Worm (Caenorhabditis elegans): ENCODE data around the gene K09E9.1.
A peak's percentile ranks its signal among the peaks of the same experiment; 100 is the strongest.

The K09E9.1 gene

DNA sequence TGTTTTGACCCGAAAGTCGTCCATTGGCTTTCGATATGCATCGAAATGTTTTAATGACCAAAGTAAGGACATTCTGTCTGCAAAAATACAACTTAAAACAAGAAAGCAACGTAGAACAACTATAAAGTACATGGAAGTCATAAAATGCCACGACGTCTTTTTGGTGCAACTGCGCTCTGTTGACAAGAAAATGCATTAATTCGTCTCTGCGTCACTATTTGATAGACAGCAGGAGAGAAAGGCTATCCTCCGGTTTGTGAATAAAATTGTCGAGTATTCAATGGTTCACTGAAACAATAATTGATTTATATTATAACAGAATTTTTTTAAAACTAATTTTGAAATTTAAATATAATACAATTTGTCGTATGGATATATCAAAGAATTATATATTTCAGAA is 3.9 kb upstream of the K09E9.1 start, which contains the start of gene ergi-3:
TSS of gene ergi-3 (minus strand) at position 311 of the 400 bp plus-strand sequence.
- TF ChIP-seq irx-1 (tag; optimal IDR thresholded peaks at IDR 0.05) (no peak), zag-1 (tag; optimal IDR thresholded peaks at IDR 0.05) (peak; percentile 12), C34B4.2 (tag; optimal IDR thresholded peaks at IDR 0.05) (no peak), swsn-7 (tag; optimal IDR thresholded peaks at IDR 0.05) (peak; percentile 56), unc-62 (GFP tag; optimal IDR thresholded peaks at IDR 0.05) (no peak), nhr-90 (tag; optimal IDR thresholded peaks at IDR 0.05; ENCODE audit: poor library complexity) (peak; percentile 23), fkh-8 (tag; optimal IDR thresholded peaks at IDR 0.05) (peak; percentile 15), lin-15B (tag; optimal IDR thresholded peaks at IDR 0.05) (peak; percentile 58), efl-1 (optimal IDR thresholded peaks at IDR 0.05) (peak; percentile 34 to 51), efl-1 (GFP tag; optimal IDR thresholded peaks at IDR 0.05 in 1 of 2) (peak; percentile 9 to 77), skn-1 (tag; optimal IDR thresholded peaks at IDR 0.05) (peak; percentile 40), fos-1 (tag; optimal IDR thresholded peaks at IDR 0.05) (peak; percentile 28), isw-1 (GFP tag; IDR thresholded peaks at IDR 0.05) (no peak), ztf-4 (tag; optimal IDR thresholded peaks at IDR 0.05) (no peak), mdl-1 (tag; optimal IDR thresholded peaks at IDR 0.05) (peak in 1 of 2 experiments; percentile 60), ceh-8 (GFP tag; optimal IDR thresholded peaks at IDR 0.05) (no peak), pax-3 (tag; optimal IDR thresholded peaks at IDR 0.05) (no peak), nhr-77 (tag; optimal IDR thresholded peaks at IDR 0.05) (peak; percentile 12), lin-13 (GFP tag; optimal IDR thresholded peaks at IDR 0.05) (peak; percentile 27), mep-1 (tag; optimal IDR thresholded peaks at IDR 0.05) (peak; percentile 86), sptf-1 (tag; optimal IDR thresholded peaks at IDR 0.05) (no peak), dpl-1 (GFP tag; optimal IDR thresholded peaks at IDR 0.05) (peak in 2 of 3 experiments; percentile 28 to 57), C16A3.4 (tag; optimal IDR thresholded peaks at IDR 0.05) (peak; percentile 73), unc-98 (GFP tag; IDR thresholded peaks at IDR 0.05) (no peak), lsy-2 (tag; optimal IDR thresholded peaks at IDR 0.05) (peak; percentile 47 to 82), nhr-12 (tag; optimal IDR thresholded peaks at IDR 0.05) (no peak), nhr-11 (tag; optimal IDR thresholded peaks at IDR 0.05) (no peak), hlh-4 (tag; optimal IDR thresholded peaks at IDR 0.05) (no peak), fkh-10 (GFP tag; optimal IDR thresholded peaks at IDR 0.05) (no peak), hpl-2 (GFP tag; optimal IDR thresholded peaks at IDR 0.05) (peak; percentile 35), nhr-20 (tag; optimal IDR thresholded peaks at IDR 0.05) (peak; percentile 64), jun-1 (tag; optimal IDR thresholded peaks at IDR 0.05) (peak; percentile 5), rnt-1 (tag; optimal IDR thresholded peaks at IDR 0.05) (peak; percentile 17), snpc-4 (tag; optimal IDR thresholded peaks at IDR 0.05) (peak; percentile 47), nhr-19 (GFP tag; conservative IDR thresholded peaks at IDR 0.05) (0 out of 2 replicates have a peak, but pooled peaks have one; percentile 16), elt-3 (tag; optimal IDR thresholded peaks at IDR 0.05) (peak in 2 of 6 experiments; percentile 23 to 48), lin-14 (GFP tag; optimal IDR thresholded peaks at IDR 0.05) (peak; percentile 92), tbx-2 (tag; optimal IDR thresholded peaks at IDR 0.05) (peak; percentile 30), blmp-1 (tag; optimal IDR thresholded peaks at IDR 0.05) (peak; percentile 80), unc-130 (tag; optimal IDR thresholded peaks at IDR 0.05) (peak; percentile 82), lin-39 (tag; optimal IDR thresholded peaks at IDR 0.05) (no peak), alr-1 (tag; optimal IDR thresholded peaks at IDR 0.05; ENCODE audit: borderline replicate concordance) (no peak), F16B12.6 (tag; optimal IDR thresholded peaks at IDR 0.05) (no peak), xbp-1 (tag; optimal IDR thresholded peaks at IDR 0.05) (peak; percentile 69), nhr-47 (tag; optimal IDR thresholded peaks at IDR 0.05) (peak; percentile 54), dsc-1 (tag; optimal IDR thresholded peaks at IDR 0.05) (peak; percentile 46), efl-3 (GFP tag; optimal IDR thresholded peaks at IDR 0.05) (no peak), ceh-82 (tag; optimal IDR thresholded peaks at IDR 0.05) (peak in 2 of 3 experiments; percentile 1 to 79), nhr-71 (tag; optimal IDR thresholded peaks at IDR 0.05) (peak; percentile 67), sox-4 (tag; optimal IDR thresholded peaks at IDR 0.05) (no peak), lin-35 (GFP tag; optimal IDR thresholded peaks at IDR 0.05) (peak; percentile 49 to 78), nhr-84 (tag; optimal IDR thresholded peaks at IDR 0.05) (peak; percentile 29), snu-23 (GFP tag; optimal IDR thresholded peaks at IDR 0.05) (peak; percentile 78), C04F5.9 (tag; optimal IDR thresholded peaks at IDR 0.05) (no peak)

Measured in whole organism, L1 larva.